Worm (Caenorhabditis elegans) whole organism, early embryonic: ENCODE data around the gene clec-258.

ENCODE experiments used
- aly-1 ChIP-seq: sonication (generic microtip); optimal IDR thresholded peaks from 2 replicates; lab custom pipeline; 2016; ENCODE audit warnings: missing genetic modification characterization, missing compliant biosample characterization
- ama-1 ChIP-seq: fragments of 150-350 bp; optimal IDR thresholded peaks from 2 replicates; lab custom pipeline; 2014
- ceh-36 ChIP-seq: sonication (generic microtip); optimal IDR thresholded peaks from 2 replicates; lab custom pipeline; 2016; ENCODE audit warnings: missing genetic modification characterization, inconsistent platforms, missing compliant biosample characterization
- tbx-37 ChIP-seq: fragments of 200-800 bp; sonication (Bioruptor generic); conservative IDR thresholded peaks from 2 replicates; pipeline ENCODE4 v1.3.6; 2022; ENCODE audit warnings: missing genetic modification reagents, missing genetic modification characterization, missing compliant biosample characterization
- tra-4 ChIP-seq: sonication (generic microtip); optimal IDR thresholded peaks from 2 replicates; lab custom pipeline; 2017; ENCODE audit warnings: missing genetic modification characterization, missing compliant biosample characterization

- no peak for TF ChIP-seq aly-1 (tag; lab: Kevin White, UChicago)
- TF ChIP-seq tbx-37 (GFP tag; lab: Robert Waterston, UW): no peak
- TF ChIP-seq tra-4 (tag; lab: Kevin White, UChicago): no peak
- no peak for TF ChIP-seq ceh-36 (tag; lab: Kevin White, UChicago)
- no peak for TF ChIP-seq ama-1 (lab: Kevin White, UChicago)
These were observed 12.8 kb downstream of the clec-258 start, which contains the start of gene Y116F11B.2 for ce11 chrV:19801033-19801432.
